Worm (Caenorhabditis elegans) whole organism, late embryonic: ENCODE results near the gene hsp-6.

Experiments
- C08G9.2 ChIP-seq: sonication (generic microtip); optimal IDR thresholded peaks from 2 replicates; lab custom pipeline; 2016; ENCODE audit warnings: mild to moderate bottlenecking, missing genetic modification characterization, moderate library complexity, missing compliant biosample characterization
- C38D4.7 ChIP-seq: fragments of 200-800 bp; sonication (Bioruptor generic); optimal IDR thresholded peaks from 2 replicates; lab custom pipeline; 2018; ENCODE audit warnings: mild to moderate bottlenecking, missing genetic modification characterization, moderate library complexity, missing compliant biosample characterization
- F13H6.1 ChIP-seq: sonication (generic microtip); optimal IDR thresholded peaks from 2 replicates; lab custom pipeline; 2016; ENCODE audit warnings: missing genetic modification characterization, missing compliant biosample characterization
- K02D7.2 ChIP-seq: sonication (generic microtip); optimal IDR thresholded peaks from 2 replicates; lab custom pipeline; 2017; ENCODE audit warnings: mild to moderate bottlenecking, missing genetic modification characterization, missing compliant biosample characterization
- K09A11.1 ChIP-seq: sonication (generic microtip); optimal IDR thresholded peaks from 2 replicates; lab custom pipeline; 2017; ENCODE audit warnings: antibody characterized with exemption, mild to moderate bottlenecking, missing genetic modification characterization, missing compliant biosample characterization; ENCODE audit not compliant: insufficient read depth
- ama-1 ChIP-seq: fragments of 150-350 bp; optimal IDR thresholded peaks from 2 replicates; lab custom pipeline; 2014
- ceh-18 ChIP-seq: sonication (generic microtip); optimal IDR thresholded peaks from 2 replicates; lab custom pipeline; 2016; ENCODE audit warnings: missing genetic modification characterization, missing compliant biosample characterization
- ceh-2 ChIP-seq: sonication (generic microtip); optimal IDR thresholded peaks from 2 replicates; lab custom pipeline; 2016; ENCODE audit warnings: missing genotype, missing genetic modification characterization, missing compliant biosample characterization
- ceh-22 ChIP-seq: sonication (generic microtip); optimal IDR thresholded peaks from 2 replicates; lab custom pipeline; 2017; ENCODE audit warnings: missing biosample characterization, missing genetic modification characterization
- ceh-24 ChIP-seq: sonication (generic microtip); optimal IDR thresholded peaks from 2 replicates; lab custom pipeline; 2016; ENCODE audit warnings: mild to moderate bottlenecking, missing genetic modification characterization, missing compliant biosample characterization
- ceh-31 ChIP-seq: sonication (generic microtip); optimal IDR thresholded peaks from 2 replicates; lab custom pipeline; 2016; ENCODE audit warnings: missing genetic modification characterization, missing compliant biosample characterization
- ceh-45 ChIP-seq: fragments of 200-800 bp; sonication (Bioruptor generic); IDR thresholded peaks from 2 replicates; pipeline ENCODE4 v1.3.6; 2022; ENCODE audit warnings: missing genetic modification reagents, missing genetic modification characterization, missing compliant biosample characterization
- ceh-48 ChIP-seq: sonication (generic microtip); optimal IDR thresholded peaks from 2 replicates; lab custom pipeline; 2016; ENCODE audit warnings: missing genetic modification characterization, inconsistent platforms, missing compliant biosample characterization
- ceh-9 ChIP-seq: sonication (generic microtip); optimal IDR thresholded peaks from 2 replicates; lab custom pipeline; 2016; ENCODE audit warnings: mild to moderate bottlenecking, missing genetic modification characterization, inconsistent platforms, missing compliant biosample characterization
- che-1 ChIP-seq: sonication (generic microtip); optimal IDR thresholded peaks from 2 replicates; lab custom pipeline; 2016; ENCODE audit warnings: mild to moderate bottlenecking, missing genetic modification characterization, missing compliant biosample characterization
- eyg-1 ChIP-seq: sonication (generic microtip); optimal IDR thresholded peaks from 2 replicates; lab custom pipeline; 2016; ENCODE audit warnings: missing genotype, missing genetic modification characterization, missing compliant biosample characterization
- fax-1 ChIP-seq: sonication (generic microtip); optimal IDR thresholded peaks from 2 replicates; lab custom pipeline; 2016; ENCODE audit warnings: missing genotype, missing genetic modification characterization, missing compliant biosample characterization
- fkh-10 ChIP-seq: fragments of 150-350 bp; optimal IDR thresholded peaks from 2 replicates; lab custom pipeline; 2014; ENCODE audit warnings: missing biosample characterization, missing genetic modification reagents, missing genetic modification characterization
- gmeb-2 ChIP-seq: sonication (generic microtip); optimal IDR thresholded peaks from 2 replicates; lab custom pipeline; 2016; ENCODE audit warnings: missing genetic modification characterization, inconsistent platforms, missing compliant biosample characterization
- hlh-6 ChIP-seq: sonication (generic microtip); optimal IDR thresholded peaks from 2 replicates; lab custom pipeline; 2016; ENCODE audit warnings: missing genotype, missing genetic modification characterization, missing compliant biosample characterization
- hlh-8 ChIP-seq: sonication (generic microtip); optimal IDR thresholded peaks from 2 replicates; lab custom pipeline; 2016; ENCODE audit warnings: missing genotype, missing genetic modification characterization, missing compliant biosample characterization
- lin-11 ChIP-seq: fragments of 200-800 bp; sonication (Bioruptor generic); optimal IDR thresholded peaks from 2 replicates; lab custom pipeline; 2018; ENCODE audit warnings: mild to moderate bottlenecking, missing genetic modification characterization, missing compliant biosample characterization
- madf-2 ChIP-seq: sonication (generic microtip); optimal IDR thresholded peaks from 2 replicates; lab custom pipeline; 2017; ENCODE audit warnings: missing genetic modification characterization, missing compliant biosample characterization
- mec-3 ChIP-seq: sonication (generic microtip); optimal IDR thresholded peaks from 2 replicates; lab custom pipeline; 2016; ENCODE audit warnings: borderline replicate concordance, missing genetic modification characterization, missing compliant biosample characterization
- nfya-1 ChIP-seq: sonication (generic microtip); optimal IDR thresholded peaks from 2 replicates; lab custom pipeline; 2017; ENCODE audit warnings: missing genetic modification characterization, mild to moderate bottlenecking, missing compliant biosample characterization, antibody characterized with exemption, moderate library complexity
- nhr-11 ChIP-seq: fragments of 150-350 bp; optimal IDR thresholded peaks from 2 replicates; lab custom pipeline; 2014; ENCODE audit warnings: missing biosample characterization, missing genetic modification characterization
- npax-4 ChIP-seq: sonication (generic microtip); optimal IDR thresholded peaks from 2 replicates; lab custom pipeline; 2016; ENCODE audit warnings: missing genetic modification characterization, missing compliant biosample characterization
- odd-2 ChIP-seq: sonication (generic microtip); optimal IDR thresholded peaks from 2 replicates; lab custom pipeline; 2017; ENCODE audit warnings: antibody characterized with exemption, mild to moderate bottlenecking, missing genetic modification characterization, missing compliant biosample characterization
- pag-3 ChIP-seq: sonication (generic microtip); optimal IDR thresholded peaks from 2 replicates; lab custom pipeline; 2016; ENCODE audit warnings: missing compliant biosample characterization, missing genetic modification characterization, borderline replicate concordance
- pha-2 ChIP-seq: sonication (generic microtip); optimal IDR thresholded peaks from 2 replicates; lab custom pipeline; 2017; ENCODE audit warnings: mild to moderate bottlenecking, missing genetic modification characterization, missing compliant biosample characterization
- pqm-1 ChIP-seq: sonication (generic microtip); optimal IDR thresholded peaks from 2 replicates; lab custom pipeline; 2016; ENCODE audit warnings: missing genetic modification characterization, missing compliant biosample characterization
- pros-1 ChIP-seq: fragments of 150-350 bp; optimal IDR thresholded peaks from 2 replicates; lab custom pipeline; 2014; ENCODE audit warnings: missing biosample characterization, missing genetic modification reagents, missing genetic modification characterization
- rnt-1 ChIP-seq: sonication (generic microtip); optimal IDR thresholded peaks from 2 replicates; lab custom pipeline; 2016; ENCODE audit warnings: missing genetic modification characterization, missing compliant biosample characterization
- sdc-2 ChIP-seq: sonication (generic microtip); optimal IDR thresholded peaks from 2 replicates; lab custom pipeline; 2016; ENCODE audit warnings: missing genotype, missing genetic modification characterization, missing compliant biosample characterization
- sox-2 ChIP-seq: fragments of 200-800 bp; sonication (Bioruptor generic); IDR thresholded peaks from 2 replicates; pipeline ENCODE4 v1.3.6; 2022; ENCODE audit warnings: missing genetic modification reagents, missing genetic modification characterization, missing compliant biosample characterization
- tbx-7 ChIP-seq: sonication (generic microtip); optimal IDR thresholded peaks from 2 replicates; lab custom pipeline; 2016; ENCODE audit warnings: missing genotype, missing genetic modification characterization, missing compliant biosample characterization
- ttx-3 ChIP-seq: sonication (generic microtip); optimal IDR thresholded peaks from 2 replicates; lab custom pipeline; 2016; ENCODE audit warnings: missing genetic modification reagents, missing genetic modification characterization, missing compliant biosample characterization
- unc-55 ChIP-seq: sonication (generic microtip); optimal IDR thresholded peaks from 2 replicates; lab custom pipeline; 2017; ENCODE audit warnings: missing biosample characterization, missing genetic modification reagents, missing genetic modification characterization
- zip-5 ChIP-seq: sonication (generic microtip); optimal IDR thresholded peaks from 2 replicates; lab custom pipeline; 2016; ENCODE audit warnings: missing genetic modification characterization, missing compliant biosample characterization
- ztf-16 ChIP-seq: sonication (generic microtip); optimal IDR thresholded peaks from 2 replicates; lab custom pipeline; 2017; ENCODE audit warnings: missing genetic modification characterization, missing compliant biosample characterization

Gene hsp-6

ce11 chrV:4851969-4852368 is 25.4 kb upstream of the hsp-6 start:
- TF ChIP-seq ceh-48 (tag; lab: Kevin White, UChicago) = no peak
- TF ChIP-seq eyg-1 (tag; lab: Kevin White, UChicago) = no peak
- TF ChIP-seq pha-2 (tag; lab: Kevin White, UChicago) = no peak
- TF ChIP-seq ceh-22 (tag; lab: Kevin White, UChicago) = no peak
- TF ChIP-seq hlh-8 (tag; lab: Kevin White, UChicago) = no peak
- TF ChIP-seq pros-1 (tag; lab: Kevin White, UChicago) = no peak
- TF ChIP-seq ceh-9 (tag; lab: Kevin White, UChicago) = no peak
- no peak for TF ChIP-seq C38D4.7
- no peak for TF ChIP-seq ceh-18 (tag; lab: Kevin White, UChicago)
- TF ChIP-seq ceh-45 = no peak
- no peak for TF ChIP-seq hlh-6 (tag; lab: Kevin White, UChicago)
- TF ChIP-seq ztf-16 (tag; lab: Kevin White, UChicago) = no peak

- TF ChIP-seq sox-2 (no peak), ceh-31 (tag; lab: Kevin White, UChicago) (no peak), ceh-2 (tag; lab: Kevin White, UChicago) (no peak), fax-1 (no peak), odd-2 (no peak), K09A11.1 (tag; lab: Kevin White, UChicago) (no peak), lin-11 (tag; lab: Kevin White, UChicago) (no peak), ceh-9 (tag; lab: Kevin White, UChicago) (no peak), pqm-1 (tag; lab: Kevin White, UChicago) (no peak), pag-3 (tag; lab: Kevin White, UChicago) (no peak), mec-3 (tag; lab: Kevin White, UChicago) (no peak), madf-2 (tag; lab: Kevin White, UChicago) (no peak), fkh-10 (no peak), nfya-1 (no peak), sdc-2 (tag; lab: Kevin White, UChicago) (no peak)
- TF ChIP-seq, all 69 proteins: peak for 0
Measured at ce11 chrV:4851138-4851537, 24.6 kb upstream of the hsp-6 start, which contains the start of gene nex-4. TSS of gene nex-4 (plus strand) at chrV:4851438.

- TF ChIP-seq rnt-1 = no peak
- TF ChIP-seq F13H6.1 = no peak
Measured at ce11 chrV:4850446-4850845, 23.9 kb upstream of the hsp-6 start.

ce11 chrV:4847424-4847823 is 20.9 kb upstream of the hsp-6 start, which contains the start of gene abhd-5.1:
TSS of gene abhd-5.1 (plus strand) at chrV:4847653.
- TF ChIP-seq unc-55 (no peak), che-1 (tag; lab: Kevin White, UChicago) (no peak), pag-3 (tag; lab: Kevin White, UChicago) (no peak), pros-1 (tag; lab: Kevin White, UChicago) (no peak), zip-5 (no peak), ceh-45 (no peak), K09A11.1 (tag; lab: Kevin White, UChicago) (no peak), ceh-18 (tag; lab: Kevin White, UChicago) (no peak)

- TF ChIP-seq hlh-6 (tag; lab: Kevin White, UChicago) (no peak), nhr-11 (tag; lab: Kevin White, UChicago) (no peak), ama-1 (lab: Kevin White, UChicago) (no peak), C38D4.7 (no peak), sox-2 (no peak), ttx-3 (tag; lab: Kevin White, UChicago) (no peak), fax-1 (no peak), npax-4 (tag; lab: Kevin White, UChicago) (no peak), rnt-1 (no peak), ceh-24 (no peak), C08G9.2 (tag; lab: Kevin White, UChicago) (no peak), K09A11.1 (tag; lab: Kevin White, UChicago) (no peak), K02D7.2 (tag; lab: Kevin White, UChicago) (no peak), pqm-1 (tag; lab: Kevin White, UChicago) (no peak), tbx-7 (no peak), F13H6.1 (no peak), gmeb-2 (no peak)
Measured at ce11 chrV:4846507-4846906, 19.9 kb upstream of the hsp-6 start.
